Fruit fly (Drosophila melanogaster) whole organism, adult: ENCODE data around the gene CG14071.

Experiments used
- CG11617 ChIP-seq: fragments of 200-800 bp; sonication (Bioruptor generic); optimal IDR thresholded peaks from 2 replicates; lab custom pipeline; 2017; ENCODE audit warnings: mild to moderate bottlenecking, missing biosample characterization, missing genetic modification reagents, missing genetic modification characterization
- CG12768 ChIP-seq: fragments of 200-800 bp; sonication (Bioruptor generic); optimal IDR thresholded peaks from 2 replicates; lab custom pipeline; 2017; ENCODE audit warnings: missing biosample characterization, missing genetic modification characterization, mild to moderate bottlenecking, moderate library complexity, missing genetic modification reagents
- CG14711 ChIP-seq: fragments of 200-800 bp; sonication (Bioruptor generic); optimal IDR thresholded peaks from 2 replicates; lab custom pipeline; 2018; ENCODE audit warnings: missing biosample characterization, mild to moderate bottlenecking, missing genetic modification characterization, moderate library complexity
- CG1620 ChIP-seq: fragments of 200-800 bp; sonication (Bioruptor generic); optimal IDR thresholded peaks from 2 replicates; lab custom pipeline; 2016; ENCODE audit warnings: missing biosample characterization, missing genetic modification characterization
- CG33017 ChIP-seq: fragments of 200-800 bp; sonication (Bioruptor generic); optimal IDR thresholded peaks from 2 replicates; lab custom pipeline; 2018; ENCODE audit warnings: missing biosample characterization, mild to moderate bottlenecking, missing genetic modification characterization, moderate library complexity
- CG5204 ChIP-seq: fragments of 200-800 bp; sonication (Bioruptor generic); optimal IDR thresholded peaks from 2 replicates; lab custom pipeline; 2016; ENCODE audit warnings: missing biosample characterization, missing genetic modification characterization
- CG7045 ChIP-seq: fragments of 200-800 bp; sonication (Bioruptor generic); optimal IDR thresholded peaks from 2 replicates; lab custom pipeline; 2017; ENCODE audit warnings: missing biosample characterization, mild to moderate bottlenecking, missing genetic modification characterization
- CG7101 ChIP-seq: fragments of 200-800 bp; sonication (Bioruptor generic); optimal IDR thresholded peaks from 2 replicates; lab custom pipeline; 2018; ENCODE audit warnings: missing biosample characterization, mild to moderate bottlenecking, missing genetic modification characterization, moderate library complexity
- Clk ChIP-seq: fragments of 200-800 bp; sonication (Bioruptor generic); optimal IDR thresholded peaks from 2 replicates; lab custom pipeline; 2017; ENCODE audit warnings: missing biosample characterization, missing genetic modification characterization
- Crg-1 ChIP-seq: fragments of 200-800 bp; sonication (Bioruptor generic); optimal IDR thresholded peaks from 2 replicates; lab custom pipeline; 2016; ENCODE audit warnings: missing biosample characterization, missing genetic modification characterization
- Hr96 ChIP-seq: fragments of 200-800 bp; sonication (Bioruptor generic); optimal IDR thresholded peaks from 2 replicates; lab custom pipeline; 2016; ENCODE audit warnings: missing biosample characterization, missing genetic modification characterization
- Mnt ChIP-seq: fragments of 200-800 bp; sonication (Bioruptor generic); optimal IDR thresholded peaks from 2 replicates; lab custom pipeline; 2016; ENCODE audit warnings: missing biosample characterization, mild to moderate bottlenecking, missing genetic modification characterization
- bab1 ChIP-seq: fragments of 200-800 bp; sonication (Bioruptor generic); optimal IDR thresholded peaks from 3 replicates; lab custom pipeline; 2019; ENCODE audit warnings: missing biosample characterization, mild to moderate bottlenecking, missing genetic modification characterization, moderate library complexity
- cic ChIP-seq: fragments of 200-800 bp; sonication (Bioruptor generic); optimal IDR thresholded peaks from 2 replicates; lab custom pipeline; 2017; ENCODE audit warnings: missing biosample characterization, mild to moderate bottlenecking, missing genetic modification characterization, moderate library complexity
- cnc ChIP-seq, 2 experiments: fragments of >200 bp; optimal IDR thresholded peaks; 2 replicates each; lab custom pipeline; 2017
- kay ChIP-seq: fragments of 200-800 bp; sonication (Bioruptor generic); peaks from one replicate; lab custom pipeline; 2016; ENCODE audit warnings: missing biosample characterization, missing genetic modification characterization, borderline replicate concordance
- ovo ChIP-seq: fragments of 200-800 bp; sonication (Bioruptor generic); optimal IDR thresholded peaks from 2 replicates; lab custom pipeline; 2016; ENCODE audit warnings: missing biosample characterization, missing genetic modification characterization
- pad ChIP-seq: fragments of 200-800 bp; sonication (Bioruptor generic); optimal IDR thresholded peaks from 3 replicates; lab custom pipeline; 2017; ENCODE audit warnings: missing biosample characterization, missing genetic modification characterization, mild to moderate bottlenecking, moderate library complexity, missing genetic modification reagents
- tj ChIP-seq: fragments of 200-800 bp; sonication (Bioruptor generic); optimal IDR thresholded peaks from 3 replicates; lab custom pipeline; 2017; ENCODE audit warnings: missing biosample characterization, mild to moderate bottlenecking, missing genetic modification characterization, moderate library complexity
- toe ChIP-seq: fragments of 200-800 bp; sonication (Bioruptor generic); optimal IDR thresholded peaks from 2 replicates; lab custom pipeline; 2016; ENCODE audit warnings: missing biosample characterization, missing genetic modification characterization

CG14071 gene

DNA sequence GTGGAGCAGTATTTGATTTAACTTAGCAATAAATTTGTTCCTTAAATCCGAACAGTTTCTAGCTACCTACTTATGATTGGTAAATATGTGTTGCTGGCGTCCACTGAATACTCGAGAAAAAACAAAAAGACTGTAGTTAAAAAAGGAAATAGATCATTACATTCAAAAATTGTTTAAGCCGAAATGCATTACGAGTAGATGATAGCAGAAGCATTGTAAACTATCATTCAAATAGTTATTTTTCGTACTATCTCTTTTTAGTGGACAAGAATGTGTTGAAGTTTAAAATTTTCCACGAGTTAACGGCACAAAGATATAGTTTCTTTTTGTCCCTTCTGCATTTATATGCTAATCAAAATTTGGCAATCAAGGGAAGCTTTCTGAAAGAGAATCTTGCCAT, at the start of gene CG14071:
TSS of gene CG14071 (minus strand) at position 101 of the 400 bp plus-strand sequence.
- TF ChIP-seq cnc (optimal IDR thresholded peaks at IDR 0.05; lab: Kevin White, UChicago) (no peak), Mnt (GFP tag; lab: Kevin White, UChicago) (no peak), ovo (GFP tag; lab: Kevin White, UChicago) (no peak), tj (no peak), bab1 (GFP tag; lab: Kevin White, UChicago) (no peak), Hr96 (GFP tag; lab: Kevin White, UChicago) (no peak), CG14711 (no peak), Crg-1 (GFP tag; lab: Kevin White, UChicago) (no peak), kay (GFP tag; lab: Kevin White, UChicago) (no peak), Clk (GFP tag; lab: Kevin White, UChicago) (no peak), CG11617 (GFP tag; lab: Kevin White, UChicago) (no peak), CG7101 (tag; lab: Kevin White, UChicago) (no peak)

- no peak for TF ChIP-seq ovo (GFP tag; lab: Kevin White, UChicago)
Measured at dm6 chr2L:10936362-10936761, 47.6 kb upstream of the CG14071 start, which contains the start of gene CG14072. Gene CG14072, plus strand, starts transcription at chr2L:10936662.

dm6 chr2L:10910548-10910947, 21.8 kb upstream of the CG14071 start, which contains the start of gene CG14069:
Gene CG14069, minus strand, starts transcription at chr2L:10910648.
- TF ChIP-seq kay (GFP tag; lab: Kevin White, UChicago), result no peak
- TF ChIP-seq CG12768, result no peak
- TF ChIP-seq bab1 (GFP tag; lab: Kevin White, UChicago), result no peak
- TF ChIP-seq Hr96 (GFP tag; lab: Kevin White, UChicago), result no peak
- TF ChIP-seq ovo (GFP tag; lab: Kevin White, UChicago), result no peak
- TF ChIP-seq Mnt (GFP tag; lab: Kevin White, UChicago), result no peak
- TF ChIP-seq cic (GFP tag; lab: Kevin White, UChicago), result no peak
- TF ChIP-seq cnc (optimal IDR thresholded peaks at IDR 0.05; lab: Kevin White, UChicago), result no peak
- TF ChIP-seq Crg-1 (GFP tag; lab: Kevin White, UChicago), result no peak
- TF ChIP-seq Clk (GFP tag; lab: Kevin White, UChicago), result no peak
- TF ChIP-seq CG14711, result no peak
- TF ChIP-seq pad (GFP tag; lab: Kevin White, UChicago), result no peak
- no peak for TF ChIP-seq tj
- no peak for TF ChIP-seq CG5204 (GFP tag; lab: Kevin White, UChicago)

DNA sequence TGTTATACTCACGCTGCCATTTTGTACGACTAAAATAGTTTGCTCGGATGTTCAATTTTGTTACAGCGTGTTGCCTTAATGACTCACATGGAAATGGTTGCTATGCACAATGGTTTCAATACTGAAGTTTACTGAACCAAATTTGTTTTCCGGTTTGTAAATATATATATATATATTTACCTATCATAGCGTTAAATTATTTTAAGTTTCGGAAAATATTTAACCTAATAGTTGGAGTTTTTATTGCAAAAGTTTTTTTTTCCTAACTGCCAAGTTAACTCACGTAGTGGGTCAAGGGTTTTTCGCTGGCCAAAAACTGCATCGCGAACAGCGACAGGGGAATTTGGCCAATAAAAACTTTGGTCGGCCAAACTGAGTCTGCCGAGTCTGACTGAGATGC, 20.1 kb upstream of the CG14071 start, which contains the start of gene CG7309:
TSS of gene CG7309 (minus strand) at position 101 of the 400 bp plus-strand sequence.
- TF ChIP-seq CG7101 (tag; lab: Kevin White, UChicago), result no peak
- no peak for TF ChIP-seq toe (GFP tag; lab: Kevin White, UChicago)
- TF ChIP-seq CG14711, result no peak
- no peak for TF ChIP-seq cic (GFP tag; lab: Kevin White, UChicago)
- TF ChIP-seq Crg-1 (GFP tag; lab: Kevin White, UChicago), result no peak

DNA sequence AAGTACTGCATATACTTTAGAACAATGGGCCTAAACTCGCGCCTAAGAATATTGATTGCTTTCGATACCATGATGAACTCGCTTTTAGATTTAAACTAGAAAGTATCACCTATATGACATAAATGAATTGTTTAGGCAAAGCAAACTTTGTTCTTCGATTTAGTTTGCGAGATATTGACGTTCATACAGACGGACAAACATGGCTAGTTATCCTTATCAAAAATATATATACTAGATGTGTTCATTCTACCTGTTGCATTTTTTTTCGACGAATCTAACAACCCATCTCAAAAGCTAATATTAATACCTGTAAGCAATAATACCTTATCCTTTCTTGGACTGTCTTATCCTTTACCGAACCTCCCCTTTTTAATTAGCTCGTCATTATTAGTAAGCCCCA, 13.0 kb upstream of the CG14071 start, which contains the start of gene CG14070:
TSS of gene CG14070 (minus strand) at position 101 of the 400 bp plus-strand sequence.
- TF ChIP-seq CG14711 (no peak), kay (GFP tag; lab: Kevin White, UChicago) (no peak), ovo (GFP tag; lab: Kevin White, UChicago) (no peak), Clk (GFP tag; lab: Kevin White, UChicago) (no peak), cic (GFP tag; lab: Kevin White, UChicago) (no peak), CG1620 (GFP tag; lab: Kevin White, UChicago) (no peak), CG33017 (tag; lab: Kevin White, UChicago) (no peak), cnc (optimal IDR thresholded peaks at IDR 0.05; lab: Kevin White, UChicago) (no peak), CG5204 (GFP tag; lab: Kevin White, UChicago) (no peak), CG7101 (tag; lab: Kevin White, UChicago) (no peak), Crg-1 (GFP tag; lab: Kevin White, UChicago) (no peak), bab1 (GFP tag; lab: Kevin White, UChicago) (no peak), pad (GFP tag; lab: Kevin White, UChicago) (no peak), Hr96 (GFP tag; lab: Kevin White, UChicago) (no peak), tj (no peak), Mnt (GFP tag; lab: Kevin White, UChicago) (no peak), CG7045 (GFP tag; lab: Kevin White, UChicago) (no peak)

DNA sequence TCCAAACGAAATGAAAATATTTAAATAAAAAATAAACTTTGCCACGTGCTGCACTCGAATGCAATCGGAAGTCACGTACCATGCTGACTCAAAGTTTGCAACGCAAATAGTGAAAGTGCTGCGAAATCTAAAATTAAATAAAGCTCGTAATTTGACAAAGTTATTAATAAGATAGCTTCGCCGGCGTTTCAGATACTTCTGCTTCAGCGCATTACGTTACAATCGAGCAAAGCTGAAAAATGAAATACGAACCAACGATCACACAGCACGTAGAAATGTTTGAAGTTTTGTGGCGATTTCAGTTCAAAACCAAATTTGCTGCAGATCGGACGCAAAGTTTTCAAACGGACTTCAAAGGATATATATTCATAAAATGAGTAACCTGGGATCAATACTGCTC, 18.9 kb downstream of the CG14071 start, which contains the start of gene CG12517:
TSS of gene CG12517 (plus strand) at position 301 of the 400 bp plus-strand sequence.
- no peak for TF ChIP-seq CG1620 (GFP tag; lab: Kevin White, UChicago)
- TF ChIP-seq CG7101 (tag; lab: Kevin White, UChicago), result no peak
